Worm (Caenorhabditis elegans): ENCODE measurements around the gene rsp-8.

- TF ChIP-seq snpc-4 (tag; optimal IDR thresholded peaks at IDR 0.05): no peak
- TF ChIP-seq lin-15B (tag; optimal IDR thresholded peaks at IDR 0.05): no peak
- no peak for TF ChIP-seq ceh-63 (GFP tag; optimal IDR thresholded peaks at IDR 0.05)
- TF ChIP-seq ztf-4 (tag; optimal IDR thresholded peaks at IDR 0.05): no peak
Observed at ce11 chrIII:11878751-11879150, 52.5 kb downstream of the rsp-8 start, which contains the start of gene Y56A3A.6.
